Worm (Caenorhabditis elegans): ENCODE data around the gene mlh-1.

Gene mlh-1

ce11 chrIII:13462965-13463783 is 51.2 kb downstream of the mlh-1 start, which contains the start of gene ant-1.1 (continued):
- TF ChIP-seq che-1 (tag; optimal IDR thresholded peaks at IDR 0.05) (peak; percentile 33), ceh-6 (GFP tag; optimal IDR thresholded peaks at IDR 0.05) (no peak), elt-2 (tag; optimal IDR thresholded peaks at IDR 0.05) (peak; percentile 53), ztf-16 (tag; optimal IDR thresholded peaks at IDR 0.05) (peak; percentile 31), fkh-10 (GFP tag; optimal IDR thresholded peaks at IDR 0.05) (no peak), pag-3 (tag; optimal IDR thresholded peaks at IDR 0.05; ENCODE audit: borderline replicate concordance) (no peak), ceh-31 (tag; optimal IDR thresholded peaks at IDR 0.05) (peak; percentile 83), unc-3 (GFP tag; conservative IDR thresholded peaks at IDR 0.05) (0 out of 2 replicates have a peak, but pooled peaks have one; percentile 29), unc-3 (tag; optimal IDR thresholded peaks at IDR 0.05) (no peak), Y22D7AL.16 (tag; optimal IDR thresholded peaks at IDR 0.05) (peak; percentile 40), unc-86 (tag; optimal IDR thresholded peaks at IDR 0.05) (peak; percentile 55), ceh-30 (tag; optimal IDR thresholded peaks at IDR 0.05) (no peak), tbx-2 (tag; optimal IDR thresholded peaks at IDR 0.05) (peak; percentile 75), mec-3 (tag; optimal IDR thresholded peaks at IDR 0.05; ENCODE audit: borderline replicate concordance) (no peak), ceh-2 (tag; optimal IDR thresholded peaks at IDR 0.05) (peak; percentile 38), ets-4 (tag; optimal IDR thresholded peaks at IDR 0.05) (peak; percentile 50)

ce11 chrIII:13462138-13462634 is 52.2 kb downstream of the mlh-1 start, which contains the start of the genes abcf-2 and T27E9.2:
TSS of gene abcf-2 (minus strand) at chrIII:13462238.
TSS of gene T27E9.2 (minus strand) at chrIII:13462584.
- TF ChIP-seq lin-11 (tag; optimal IDR thresholded peaks at IDR 0.05) (no peak), nfya-1 (tag; optimal IDR thresholded peaks at IDR 0.05) (no peak), ahr-1 (tag; optimal IDR thresholded peaks at IDR 0.05) (no peak), hlh-15 (tag; optimal IDR thresholded peaks at IDR 0.05) (no peak), rnt-1 (tag; optimal IDR thresholded peaks at IDR 0.05) (no peak), dmd-4 (tag; optimal IDR thresholded peaks at IDR 0.05; ENCODE audit: borderline replicate concordance) (no peak)

- TF ChIP-seq elt-4 (tag; optimal IDR thresholded peaks at IDR 0.05) (no peak), K02D7.2 (tag; optimal IDR thresholded peaks at IDR 0.05) (no peak), ceh-22 (tag; optimal IDR thresholded peaks at IDR 0.05) (no peak), unc-86 (tag; optimal IDR thresholded peaks at IDR 0.05) (no peak), nfya-1 (tag; optimal IDR thresholded peaks at IDR 0.05) (no peak), unc-55 (GFP tag; optimal IDR thresholded peaks at IDR 0.05) (no peak), Y22D7AL.16 (tag; optimal IDR thresholded peaks at IDR 0.05) (no peak), unc-3 (GFP tag; conservative IDR thresholded peaks at IDR 0.05) (no peak), unc-3 (tag; optimal IDR thresholded peaks at IDR 0.05) (no peak), mec-3 (tag; optimal IDR thresholded peaks at IDR 0.05; ENCODE audit: borderline replicate concordance) (no peak), dmd-4 (tag; optimal IDR thresholded peaks at IDR 0.05; ENCODE audit: borderline replicate concordance) (no peak), hlh-6 (tag; optimal IDR thresholded peaks at IDR 0.05) (no peak), eyg-1 (tag; optimal IDR thresholded peaks at IDR 0.05) (no peak), ama-1 (optimal IDR thresholded peaks at IDR 0.05) (no peak), elt-2 (tag; optimal IDR thresholded peaks at IDR 0.05) (no peak), hlh-13 (GFP tag; optimal IDR thresholded peaks at IDR 0.05) (no peak), ets-4 (tag; optimal IDR thresholded peaks at IDR 0.05) (no peak), pat-9 (tag; optimal IDR thresholded peaks at IDR 0.05) (no peak), npax-4 (tag; optimal IDR thresholded peaks at IDR 0.05) (no peak), C08G9.2 (tag; optimal IDR thresholded peaks at IDR 0.05) (no peak)
These were observed 52.8 kb downstream of the mlh-1 start for ce11 chrIII:13461535-13461934.

Data from whole organism, late embryonic.